Worm (Caenorhabditis elegans): ENCODE measurements around the gene nrde-2.
A peak's percentile ranks its signal among the peaks of the same experiment; 100 is the strongest.

Gene nrde-2

DNA sequence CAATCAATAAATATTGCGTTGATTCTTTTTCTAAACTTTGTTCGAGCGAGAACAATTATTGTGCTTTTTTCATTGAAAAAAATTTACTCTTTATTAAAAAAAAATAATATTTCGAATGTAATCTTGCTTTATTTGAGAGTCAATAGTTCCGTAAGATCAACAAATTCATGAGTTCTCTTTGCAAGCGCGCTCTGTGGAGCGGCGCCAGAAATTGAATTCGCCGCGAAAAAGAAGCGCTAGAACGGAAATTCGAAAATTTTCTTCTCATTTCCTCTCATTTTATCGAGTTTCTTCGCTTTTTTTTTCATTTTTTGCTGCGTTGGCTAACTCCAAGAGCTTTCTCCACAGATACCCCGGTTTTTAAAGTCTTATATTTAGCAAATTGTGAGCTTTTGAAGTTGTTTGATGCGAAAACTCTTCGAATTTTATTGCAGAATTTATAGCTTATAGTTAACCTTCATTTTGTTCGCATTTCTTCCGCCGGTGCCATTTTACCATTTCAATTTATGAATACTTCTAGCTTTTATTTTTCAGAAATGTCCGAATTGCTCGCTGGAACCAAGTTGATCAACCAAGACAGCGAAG, 50.3 kb downstream of the nrde-2 start, which contains the start of gene R05H5.3:
Gene R05H5.3, plus strand, starts transcription at position 535 of the 585 bp plus-strand sequence.
- TF ChIP-seq C16A3.4 (tag; optimal IDR thresholded peaks at IDR 0.05), result peak; percentile 67
- peak; percentile 20 for TF ChIP-seq swsn-7 (tag; optimal IDR thresholded peaks at IDR 0.05)
- TF ChIP-seq elt-3 (tag; optimal IDR thresholded peaks at IDR 0.05), result peak in 1 of 6 experiments; percentile 43
- TF ChIP-seq ceh-82 (tag; optimal IDR thresholded peaks at IDR 0.05), result peak in 1 of 3 experiments; percentile 66
- TF ChIP-seq xbp-1 (tag; optimal IDR thresholded peaks at IDR 0.05), result peak; percentile 14
- peak; percentile 83 to 94 for TF ChIP-seq efl-1 (optimal IDR thresholded peaks at IDR 0.05)
- peak; percentile 80 to 97 for TF ChIP-seq efl-1 (GFP tag; optimal IDR thresholded peaks at IDR 0.05 in 1 of 2)
- TF ChIP-seq fkh-10 (GFP tag; optimal IDR thresholded peaks at IDR 0.05), result peak; percentile 75
- TF ChIP-seq unc-130 (tag; optimal IDR thresholded peaks at IDR 0.05), result no peak
- peak; percentile 80 to 90 (median 87) for TF ChIP-seq dpl-1 (GFP tag; optimal IDR thresholded peaks at IDR 0.05)
- TF ChIP-seq lsy-2 (tag; optimal IDR thresholded peaks at IDR 0.05), result peak; percentile 44 to 86
- peak; percentile 42 for TF ChIP-seq nhr-20 (tag; optimal IDR thresholded peaks at IDR 0.05)
- no peak for TF ChIP-seq sup-37 (GFP tag; optimal IDR thresholded peaks at IDR 0.05)
- TF ChIP-seq tbx-2 (tag; optimal IDR thresholded peaks at IDR 0.05), result peak; percentile 26
- no peak for TF ChIP-seq elt-2 (tag; optimal IDR thresholded peaks at IDR 0.05)
- TF ChIP-seq zag-1 (tag; optimal IDR thresholded peaks at IDR 0.05), result no peak
- peak; percentile 41 for TF ChIP-seq lin-13 (GFP tag; optimal IDR thresholded peaks at IDR 0.05)
- TF ChIP-seq tlp-1 (tag; optimal IDR thresholded peaks at IDR 0.05), result no peak
- TF ChIP-seq rnt-1 (tag; optimal IDR thresholded peaks at IDR 0.05), result peak; percentile 74
- peak; percentile 68 for TF ChIP-seq lin-14 (GFP tag; optimal IDR thresholded peaks at IDR 0.05)
- peak; percentile 49 for TF ChIP-seq nhr-85 (tag)
- peak; percentile 32 for TF ChIP-seq ces-1 (GFP tag; optimal IDR thresholded peaks at IDR 0.05)
- TF ChIP-seq skn-1 (tag; optimal IDR thresholded peaks at IDR 0.05), result peak; percentile 67
- peak; percentile 77 to 92 for TF ChIP-seq lin-35 (GFP tag; optimal IDR thresholded peaks at IDR 0.05)
- TF ChIP-seq ceh-90 (tag; optimal IDR thresholded peaks at IDR 0.05), result no peak
- peak; percentile 75 for TF ChIP-seq lin-15B (tag; optimal IDR thresholded peaks at IDR 0.05)
- peak; percentile 51 for TF ChIP-seq blmp-1 (tag; optimal IDR thresholded peaks at IDR 0.05)
- no peak for TF ChIP-seq mab-9 (GFP tag; IDR thresholded peaks at IDR 0.05)
- TF ChIP-seq nhr-77 (tag; optimal IDR thresholded peaks at IDR 0.05), result peak; percentile 46
- TF ChIP-seq lir-3 (tag; optimal IDR thresholded peaks at IDR 0.05; ENCODE audit: poor library complexity), result peak; percentile 37

DNA sequence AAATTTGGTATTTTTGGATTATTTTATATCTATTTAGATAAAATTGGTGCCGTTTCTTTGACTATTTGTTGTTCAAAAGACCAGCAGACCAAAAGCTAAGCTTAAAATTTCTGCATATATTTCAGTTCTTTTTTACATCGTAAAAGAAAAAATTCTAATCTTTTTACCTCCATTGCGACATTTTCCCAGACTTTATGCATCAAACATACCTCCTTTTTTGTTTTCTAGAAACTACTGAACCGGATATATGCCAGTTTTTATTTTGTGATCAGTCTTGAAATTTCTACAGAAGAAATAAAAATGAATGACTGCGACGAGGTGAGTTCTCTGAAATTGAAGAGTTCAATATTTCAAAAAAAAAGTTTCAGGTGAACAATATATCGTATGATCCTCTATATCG, 52.8 kb downstream of the nrde-2 start, which contains the start of gene srb-6:
Gene srb-6, plus strand, starts transcription at position 301 of the 400 bp plus-strand sequence.
- TF ChIP-seq mef-2 (tag; optimal IDR thresholded peaks at IDR 0.05) (no peak), sup-37 (GFP tag; optimal IDR thresholded peaks at IDR 0.05) (no peak), hlh-17 (GFP tag; optimal IDR thresholded peaks at IDR 0.05; ENCODE audit: borderline replicate concordance) (no peak), aly-2 (tag; optimal IDR thresholded peaks at IDR 0.05) (no peak), zag-1 (tag; optimal IDR thresholded peaks at IDR 0.05) (no peak), C04F5.9 (tag; optimal IDR thresholded peaks at IDR 0.05) (no peak)
